Fruit fly (Drosophila melanogaster): ENCODE measurements around the gene IPIP.

Gene IPIP

DNA sequence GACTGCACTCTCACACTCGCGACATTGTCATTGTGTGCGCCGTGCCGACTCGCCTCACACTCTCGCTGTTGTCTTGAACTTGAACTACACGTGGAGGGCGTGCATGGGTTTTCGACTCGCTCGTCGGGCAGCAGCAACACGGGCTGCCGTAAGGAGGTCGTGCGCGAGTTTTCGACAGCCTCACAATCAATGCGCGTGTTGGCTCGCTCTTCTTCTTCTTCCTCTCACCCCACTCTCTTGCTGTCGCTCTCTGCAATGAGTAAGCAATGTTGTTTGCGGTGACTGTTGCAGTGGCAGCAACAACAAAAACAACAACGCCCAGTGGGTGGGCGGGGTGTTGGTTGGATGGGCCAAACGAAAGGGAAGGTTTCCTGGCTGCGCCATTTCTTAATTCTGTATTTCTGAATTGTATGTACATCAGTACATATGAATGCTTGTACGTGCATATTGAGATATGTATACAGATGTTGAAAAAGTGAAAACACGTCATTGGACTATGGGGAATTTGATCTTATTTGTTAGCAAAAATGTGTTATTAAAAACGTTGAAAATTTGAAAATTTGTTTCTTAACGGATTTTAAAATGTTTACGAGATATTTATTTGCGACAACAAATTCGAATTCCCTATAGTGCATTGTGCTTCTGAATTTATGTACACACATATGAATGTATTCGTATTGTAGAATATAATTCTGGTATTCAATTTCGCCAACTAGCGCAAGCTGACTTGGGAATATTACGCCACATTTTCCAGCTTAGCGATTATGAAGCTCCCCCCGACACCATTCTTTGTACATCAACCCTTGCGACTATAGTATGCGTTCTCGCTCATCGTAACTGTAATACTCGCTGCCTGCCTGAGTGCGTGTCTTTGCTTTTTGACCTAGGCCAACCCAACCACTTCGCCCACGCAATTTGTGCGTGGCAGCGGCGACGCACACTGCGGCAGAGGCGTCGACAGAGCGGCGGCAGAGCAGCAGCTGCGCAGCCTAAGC, 40.9 kb downstream of the IPIP start:
- peak; percentile 46 for TF ChIP-seq fru (GFP tag; optimal IDR thresholded peaks at IDR 0.05)
- no peak for TF ChIP-seq CG32264 (GFP tag; optimal IDR thresholded peaks at IDR 0.05)
- TF ChIP-seq Jra (GFP tag; optimal IDR thresholded peaks at IDR 0.05), result peak; percentile 96
- peak; percentile 83 for TF ChIP-seq Dif (GFP tag; optimal IDR thresholded peaks at IDR 0.05; ENCODE audit: partially characterized antibody)
- no peak for TF ChIP-seq woc (GFP tag; optimal IDR thresholded peaks at IDR 0.05)
- no peak for TF ChIP-seq lola (GFP tag; optimal IDR thresholded peaks at IDR 0.05)
- no peak for TF ChIP-seq Dfd (GFP tag; optimal IDR thresholded peaks at IDR 0.05)
- peak; percentile 27 for TF ChIP-seq rgr (GFP tag; optimal IDR thresholded peaks at IDR 0.05)
- TF ChIP-seq OdsH (GFP tag; optimal IDR thresholded peaks at IDR 0.05), result no peak
- peak; percentile 56 for TF ChIP-seq psq (GFP tag; optimal IDR thresholded peaks at IDR 0.05)
- no peak for TF ChIP-seq Myc (optimal IDR thresholded peaks at IDR 0.05)
- peak; percentile 29 for TF ChIP-seq HLH106 (tag; optimal IDR thresholded peaks at IDR 0.05)
- no peak for TF ChIP-seq dsf (GFP tag; optimal IDR thresholded peaks at IDR 0.05; ENCODE audit: borderline replicate concordance)
- no peak for TF ChIP-seq Hnf4 (GFP tag; optimal IDR thresholded peaks at IDR 0.05)
- TF ChIP-seq sv (GFP tag; optimal IDR thresholded peaks at IDR 0.05), result no peak
- peak; percentile 48 for TF ChIP-seq Vsx2 (GFP tag; optimal IDR thresholded peaks at IDR 0.05; ENCODE audit: partially characterized antibody)
- peak; percentile 9 for TF ChIP-seq Hr83 (GFP tag; optimal IDR thresholded peaks at IDR 0.05; ENCODE audit: poor library complexity, severe bottlenecking)
- TF ChIP-seq Abd-B (GFP tag; optimal IDR thresholded peaks at IDR 0.05), result no peak
- TF ChIP-seq foxo (GFP tag; optimal IDR thresholded peaks at IDR 0.05), result no peak
- TF ChIP-seq ey (GFP tag; optimal IDR thresholded peaks at IDR 0.05), result peak; percentile 6
- no peak for TF ChIP-seq Hr78 (GFP tag; optimal IDR thresholded peaks at IDR 0.05)
- no peak for TF ChIP-seq pan (optimal IDR thresholded peaks at IDR 0.05)
- peak; percentile 58 to 74 for TF ChIP-seq dl (GFP tag; optimal IDR thresholded peaks at IDR 0.05; ENCODE audit: insufficient read depth in 1 of 2, partially characterized antibody in 2 of 2)
- no peak for TF ChIP-seq usp (GFP tag; optimal IDR thresholded peaks at IDR 0.05)
- peak; percentile 21 for TF ChIP-seq CG9705 (GFP tag; optimal IDR thresholded peaks at IDR 0.05)
- TF ChIP-seq GATAd (GFP tag; optimal IDR thresholded peaks at IDR 0.05), result no peak
- no peak for TF ChIP-seq brk (GFP tag; optimal IDR thresholded peaks at IDR 0.05)
- TF ChIP-seq sage (GFP tag; optimal IDR thresholded peaks at IDR 0.05), result peak; percentile 29
- TF ChIP-seq h (GFP tag; optimal IDR thresholded peaks at IDR 0.05), result peak; percentile 95
- TF ChIP-seq N (GFP tag; optimal IDR thresholded peaks at IDR 0.05), result no peak
- TF ChIP-seq br (GFP tag; optimal IDR thresholded peaks at IDR 0.05), result peak; percentile 22
- TF ChIP-seq CrebA (GFP tag; optimal IDR thresholded peaks at IDR 0.05; ENCODE audit: borderline replicate concordance), result no peak
- no peak for TF ChIP-seq Rel (GFP tag; optimal IDR thresholded peaks at IDR 0.05)
- peak; percentile 87 for TF ChIP-seq Rel (tag; optimal IDR thresholded peaks at IDR 0.05)
- no peak for TF ChIP-seq Mio (GFP tag; optimal IDR thresholded peaks at IDR 0.05)
- peak; percentile 98 for TF ChIP-seq tai (GFP tag; optimal IDR thresholded peaks at IDR 0.05)
- TF ChIP-seq Sp1 (GFP tag; optimal IDR thresholded peaks at IDR 0.05), result peak; percentile 49
- TF ChIP-seq jim (GFP tag; optimal IDR thresholded peaks at IDR 0.05), result peak; percentile 39

DNA sequence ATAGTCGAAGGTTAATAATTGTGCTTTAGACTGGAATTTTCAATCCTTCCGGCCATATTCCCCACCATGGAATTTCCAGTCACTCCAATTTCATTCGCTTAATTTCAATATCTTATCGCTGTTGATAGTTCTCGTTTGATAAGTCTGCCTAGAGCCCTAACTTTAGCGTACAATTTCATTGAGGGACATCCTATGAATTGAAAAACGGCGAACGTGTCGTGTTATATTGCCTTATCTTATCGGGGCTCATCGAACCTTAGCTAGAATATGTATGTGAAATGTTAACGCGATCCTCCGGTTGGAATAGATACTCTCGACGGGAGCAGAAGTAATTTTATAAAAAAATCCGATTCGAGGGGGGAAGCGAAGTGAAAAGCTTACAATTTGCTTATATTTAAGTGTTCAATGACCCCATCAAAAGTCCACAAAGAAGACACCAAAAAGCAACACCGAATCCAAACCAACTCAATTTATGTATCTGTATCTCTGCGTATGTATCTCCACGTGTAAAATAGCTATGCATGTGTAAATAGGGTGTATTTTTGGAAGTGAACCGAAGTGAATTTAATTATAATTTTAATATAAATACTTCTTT, 41.9 kb downstream of the IPIP start:
- no peak for TF ChIP-seq Jra (GFP tag; optimal IDR thresholded peaks at IDR 0.05)
- TF ChIP-seq brk (GFP tag; optimal IDR thresholded peaks at IDR 0.05), result no peak
- TF ChIP-seq sage (GFP tag; optimal IDR thresholded peaks at IDR 0.05), result no peak
- no peak for TF ChIP-seq Rel (GFP tag; optimal IDR thresholded peaks at IDR 0.05)
- TF ChIP-seq Rel (tag; optimal IDR thresholded peaks at IDR 0.05), result peak; percentile 88
- TF ChIP-seq N (GFP tag; optimal IDR thresholded peaks at IDR 0.05), result no peak
